Worm (Caenorhabditis elegans): ENCODE results near the gene sas-5.

DNA sequence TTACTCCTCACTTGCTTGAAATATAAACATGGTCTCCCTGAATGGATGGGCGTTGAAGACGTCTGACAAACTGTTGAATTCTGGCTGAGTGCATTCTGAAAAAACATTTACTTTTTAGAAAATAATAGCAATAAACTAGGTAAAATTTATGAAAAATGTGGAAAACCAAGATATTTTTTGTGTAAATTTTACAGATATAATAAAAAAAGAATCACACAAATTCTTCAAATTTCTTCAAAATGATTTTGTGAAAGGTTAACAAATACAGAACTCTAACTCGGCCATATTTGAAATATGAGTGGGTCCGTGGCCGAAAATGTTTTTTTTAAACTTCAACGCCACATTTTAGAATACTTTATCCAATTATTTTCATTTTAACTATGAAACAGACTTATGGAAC, 7.6 kb downstream of the sas-5 start, which contains the start of gene glb-15:
- no peak for TF ChIP-seq lin-13 (tag; optimal IDR thresholded peaks at IDR 0.05)
- TF ChIP-seq unc-62 (GFP tag; optimal IDR thresholded peaks at IDR 0.05) = no peak
- TF ChIP-seq pha-4 (tag; optimal IDR thresholded peaks at IDR 0.05) = no peak
- TF ChIP-seq nhr-2 (tag; optimal IDR thresholded peaks at IDR 0.05) = no peak
- TF ChIP-seq nhr-237 (tag; optimal IDR thresholded peaks at IDR 0.05) = no peak
- TF ChIP-seq elt-1 (tag; optimal IDR thresholded peaks at IDR 0.05; ENCODE audit: borderline replicate concordance, insufficient read depth) = no peak

Measured in whole organism, mixed stage, embryonic.